Fruit fly (Drosophila melanogaster): ENCODE data around the gene Tet.

DNA sequence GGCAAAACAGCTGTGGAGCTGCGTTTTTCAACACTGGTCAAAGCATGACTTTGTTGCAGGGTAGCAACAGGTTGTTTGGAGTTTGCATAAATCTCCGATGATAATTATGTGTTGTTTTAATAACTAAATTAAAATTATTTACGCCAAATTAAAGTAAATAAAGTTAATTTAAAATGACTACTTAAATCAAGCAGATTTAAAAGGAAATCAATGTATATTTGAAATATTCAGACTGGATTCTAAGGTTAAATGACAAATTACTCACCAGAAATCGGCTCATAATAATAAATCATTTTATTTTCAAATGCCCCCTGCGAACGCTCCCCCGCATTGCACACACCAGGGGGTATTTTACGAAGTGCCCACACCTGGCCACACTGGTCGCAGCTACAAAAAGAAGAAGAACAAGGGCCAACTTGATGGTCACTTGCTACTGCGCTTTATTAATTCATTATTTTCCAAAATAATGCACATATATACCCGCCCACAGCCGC is 104.9 kb downstream of the Tet start, which contains the start of the genes CG12093 and Atg2:
- TF ChIP-seq lola (GFP tag; optimal IDR thresholded peaks at IDR 0.05) = no peak
- TF ChIP-seq jim (GFP tag; optimal IDR thresholded peaks at IDR 0.05) = no peak
- peak; percentile 87 for TF ChIP-seq dmrt93B (GFP tag; optimal IDR thresholded peaks at IDR 0.05)
- TF ChIP-seq Hr78 (GFP tag; optimal IDR thresholded peaks at IDR 0.05) = no peak
- TF ChIP-seq fru (GFP tag; optimal IDR thresholded peaks at IDR 0.05) = peak; percentile 90
- TF ChIP-seq rgr (GFP tag; optimal IDR thresholded peaks at IDR 0.05) = peak; percentile 94
- TF ChIP-seq Dfd (GFP tag; optimal IDR thresholded peaks at IDR 0.05) = no peak
- no peak for TF ChIP-seq Jra (GFP tag; optimal IDR thresholded peaks at IDR 0.05)
- peak; percentile 89 for TF ChIP-seq psq (GFP tag; optimal IDR thresholded peaks at IDR 0.05)

All from whole organism, wandering third instar larva.